Worm (Caenorhabditis elegans) whole organism, mixed stage, embryonic: ENCODE data around the gene 2L52.1.

Experiments
- M03D4.4 ChIP-seq: sonication (generic microtip); optimal IDR thresholded peaks from 2 replicates; lab custom pipeline; 2017; ENCODE audit warnings: mild to moderate bottlenecking, missing genetic modification characterization, missing compliant biosample characterization
- bed-3 ChIP-seq: fragments of 200-800 bp; sonication (Bioruptor generic); optimal IDR thresholded peaks from 3 replicates; lab custom pipeline; 2018; ENCODE audit warnings: mild to moderate bottlenecking, missing genetic modification characterization, moderate library complexity, missing compliant biosample characterization
- blmp-1 ChIP-seq: fragments of 150-350 bp; optimal IDR thresholded peaks from 2 replicates; lab custom pipeline; 2014; ENCODE audit warnings: missing biosample characterization, missing genetic modification characterization
- ceh-39 ChIP-seq: fragments of 150-350 bp; optimal IDR thresholded peaks from 2 replicates; lab custom pipeline; 2014; ENCODE audit warnings: missing biosample characterization, missing genetic modification characterization
- ceh-43 ChIP-seq: fragments of 200-800 bp; sonication (Bioruptor generic); optimal IDR thresholded peaks from 2 replicates; lab custom pipeline; 2018; ENCODE audit warnings: mild to moderate bottlenecking, missing genetic modification characterization, moderate library complexity, missing compliant biosample characterization
- ceh-83 ChIP-seq: fragments of 200-800 bp; sonication (Bioruptor generic); optimal IDR thresholded peaks from 2 replicates; lab custom pipeline; 2018; ENCODE audit warnings: mild to moderate bottlenecking, missing genetic modification characterization, missing compliant biosample characterization
- ces-1 ChIP-seq: fragments of 150-350 bp; optimal IDR thresholded peaks from 2 replicates; lab custom pipeline; 2014; ENCODE audit warnings: missing biosample characterization, missing genetic modification reagents, missing genetic modification characterization
- cnd-1 ChIP-seq: fragments of 200-800 bp; sonication (Bioruptor generic); optimal IDR thresholded peaks from 2 replicates; lab custom pipeline; 2018; ENCODE audit warnings: mild to moderate bottlenecking, missing genetic modification characterization, missing compliant biosample characterization
- drap-1 ChIP-seq: fragments of 200-800 bp; sonication (Bioruptor generic); optimal IDR thresholded peaks from 3 replicates; lab custom pipeline; 2018; ENCODE audit warnings: mild to moderate bottlenecking, missing genetic modification characterization, missing compliant biosample characterization
- elt-1 ChIP-seq: sonication (generic microtip); optimal IDR thresholded peaks from 2 replicates; lab custom pipeline; 2017; ENCODE audit warnings: missing genetic modification characterization, mild to moderate bottlenecking, missing compliant biosample characterization, antibody characterized with exemption, moderate library complexity, borderline replicate concordance; ENCODE audit not compliant: insufficient read depth
- elt-3 ChIP-seq: fragments of 150-350 bp; optimal IDR thresholded peaks from 2 replicates; lab custom pipeline; 2014; ENCODE audit warnings: missing biosample characterization, missing genetic modification characterization
- flh-1 ChIP-seq: fragments of 200-800 bp; sonication (Bioruptor generic); optimal IDR thresholded peaks from 2 replicates; lab custom pipeline; 2018; ENCODE audit warnings: mild to moderate bottlenecking, missing genetic modification characterization, moderate library complexity, missing compliant biosample characterization
- ham-2 ChIP-seq: fragments of 200-800 bp; sonication (Bioruptor generic); optimal IDR thresholded peaks from 2 replicates; lab custom pipeline; 2018; ENCODE audit warnings: mild to moderate bottlenecking, missing genetic modification characterization, missing compliant biosample characterization
- hlh-1 ChIP-seq: fragments of 150-350 bp; optimal IDR thresholded peaks from 2 replicates; lab custom pipeline; 2014; ENCODE audit warnings: missing biosample characterization, missing genetic modification reagents, missing genetic modification characterization
- lin-13 ChIP-seq: fragments of 150-350 bp; optimal IDR thresholded peaks from 2 replicates; lab custom pipeline; 2014; ENCODE audit warnings: missing biosample characterization, missing genetic modification characterization
- lsy-2 ChIP-seq: fragments of 150-350 bp; optimal IDR thresholded peaks from 2 replicates; lab custom pipeline; 2014; ENCODE audit warnings: missing biosample characterization, missing genetic modification characterization
- mep-1 ChIP-seq: fragments of 150-350 bp; optimal IDR thresholded peaks from 2 replicates; lab custom pipeline; 2017; ENCODE audit warnings: missing biosample characterization, missing genetic modification reagents, missing genetic modification characterization, inconsistent platforms
- nhr-12 ChIP-seq: fragments of 150-350 bp; optimal IDR thresholded peaks from 2 replicates; lab custom pipeline; 2014; ENCODE audit warnings: missing biosample characterization, missing genetic modification characterization
- nhr-237 ChIP-seq: fragments of 150-350 bp; optimal IDR thresholded peaks from 2 replicates; lab custom pipeline; 2014; ENCODE audit warnings: missing biosample characterization, missing genetic modification characterization
- nhr-28 ChIP-seq: fragments of 150-350 bp; optimal IDR thresholded peaks from 2 replicates; lab custom pipeline; 2014; ENCODE audit warnings: missing biosample characterization, missing genetic modification characterization
- nhr-76 ChIP-seq: sonication (generic microtip); optimal IDR thresholded peaks from 2 replicates; lab custom pipeline; 2017; ENCODE audit warnings: missing biosample characterization, missing genetic modification characterization
- pha-4 ChIP-seq: fragments of 150-350 bp; optimal IDR thresholded peaks from 2 replicates; lab custom pipeline; 2018; ENCODE audit warnings: missing biosample characterization, missing genetic modification reagents, missing genetic modification characterization
- sem-2 ChIP-seq: fragments of 200-800 bp; sonication (Bioruptor generic); optimal IDR thresholded peaks from 2 replicates; lab custom pipeline; 2018; ENCODE audit warnings: mild to moderate bottlenecking, missing genetic modification characterization, missing compliant biosample characterization
- snpc-4 ChIP-seq: fragments of 150-350 bp; optimal IDR thresholded peaks from 2 replicates; lab custom pipeline; 2014; ENCODE audit warnings: missing biosample characterization, missing genetic modification characterization
- sptf-1 ChIP-seq: sonication (generic microtip); optimal IDR thresholded peaks from 2 replicates; lab custom pipeline; 2017; ENCODE audit warnings: mild to moderate bottlenecking, missing genetic modification characterization, moderate library complexity, missing compliant biosample characterization
- tbx-8 ChIP-seq: fragments of 200-800 bp; sonication (Bioruptor generic); optimal IDR thresholded peaks from 2 replicates; lab custom pipeline; 2018; ENCODE audit warnings: mild to moderate bottlenecking, missing genetic modification characterization, moderate library complexity, missing compliant biosample characterization
- unc-120 ChIP-seq: sonication (generic microtip); optimal IDR thresholded peaks from 2 replicates; lab custom pipeline; 2017; ENCODE audit warnings: missing genetic modification characterization, missing compliant biosample characterization; ENCODE audit not compliant: poor library complexity, severe bottlenecking
- unc-39 ChIP-seq: fragments of 150-350 bp; optimal IDR thresholded peaks from 2 replicates; lab custom pipeline; 2014; ENCODE audit warnings: missing biosample characterization, missing genetic modification characterization
- unc-62 ChIP-seq: fragments of 150-350 bp; optimal IDR thresholded peaks from 2 replicates; lab custom pipeline; 2014; ENCODE audit warnings: missing biosample characterization, missing genetic modification reagents, missing genetic modification characterization
- zip-8 ChIP-seq: fragments of 150-350 bp; optimal IDR thresholded peaks from 2 replicates; lab custom pipeline; 2014; ENCODE audit warnings: missing biosample characterization, missing genetic modification characterization
- ztf-11 ChIP-seq: fragments of 150-350 bp; optimal IDR thresholded peaks from 2 replicates; lab custom pipeline; 2014; ENCODE audit warnings: missing biosample characterization, missing genetic modification characterization

Gene 2L52.1

DNA sequence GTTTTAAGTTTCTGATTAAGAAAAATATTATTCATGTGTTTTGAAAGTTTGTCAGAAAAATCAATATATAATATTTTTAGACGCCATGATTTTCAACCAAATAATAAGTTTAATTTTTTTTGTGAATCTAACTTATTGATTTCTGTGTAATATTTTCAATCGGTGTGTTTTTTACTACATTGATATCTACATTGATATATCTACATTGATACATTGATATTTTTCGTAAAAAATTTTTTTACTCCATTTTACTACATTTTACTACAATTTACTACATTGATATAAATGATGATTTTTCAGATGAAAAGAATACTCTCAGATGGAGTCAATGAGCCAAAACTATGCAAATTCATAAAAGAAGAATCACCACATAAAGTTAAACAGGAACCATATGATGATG, 17.6 kb downstream of the 2L52.1 start, which contains the start of gene gmeb-1:
Gene gmeb-1 (plus strand): TSS at position 301 of the 400 bp plus-strand sequence.
- no peak for TF ChIP-seq ceh-39 (tag; lab: Kevin White, UChicago)
- no peak for TF ChIP-seq sem-2 (GFP tag; lab: Kevin White, UChicago)
- no peak for TF ChIP-seq bed-3 (GFP tag; lab: Kevin White, UChicago)
- no peak for TF ChIP-seq ztf-11 (tag; lab: Kevin White, UChicago)
- no peak for TF ChIP-seq elt-1 (tag; lab: Kevin White, UChicago)

DNA sequence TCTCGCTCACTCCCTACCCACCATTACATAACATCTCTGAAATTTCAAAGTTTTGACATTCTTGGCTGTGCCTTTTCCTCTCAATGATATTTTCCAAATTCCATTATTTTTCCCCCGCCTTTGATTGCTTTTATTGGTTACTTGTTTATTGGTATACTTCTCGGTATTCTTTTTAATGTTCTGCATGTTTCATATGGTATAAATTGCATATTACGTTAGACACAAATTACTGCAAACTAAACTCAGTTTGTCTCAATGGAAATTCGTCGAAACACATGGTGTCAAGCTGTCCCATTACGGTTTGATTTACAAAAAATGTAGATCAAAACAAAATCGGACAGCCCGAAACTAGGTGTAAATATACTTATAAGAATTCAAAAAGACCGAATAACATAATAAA, 20.3 kb downstream of the 2L52.1 start:
- no peak for TF ChIP-seq nhr-12 (tag; lab: Kevin White, UChicago)

DNA sequence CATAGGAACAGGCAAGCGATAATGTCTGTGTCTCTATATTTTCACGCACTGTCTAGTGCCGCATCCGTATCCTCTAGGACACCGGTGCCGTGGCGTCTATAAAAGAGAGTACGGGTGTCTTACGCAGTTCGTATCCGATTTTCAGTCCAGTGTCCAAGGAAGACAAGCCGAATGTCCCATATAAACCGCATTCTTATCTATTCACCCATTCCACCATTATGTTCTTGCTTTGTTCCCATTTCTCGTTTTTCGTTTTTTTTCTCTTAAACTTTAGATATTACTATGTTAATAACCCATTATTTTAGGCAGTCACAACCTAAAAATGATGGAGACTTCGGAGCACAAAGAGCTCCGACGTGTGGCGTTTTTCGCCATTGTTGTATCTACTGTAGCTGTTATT, 21.4 kb downstream of the 2L52.1 start, which contains the start of gene sqt-2:
Gene sqt-2 (plus strand): TSS at position 301 of the 400 bp plus-strand sequence.
- no peak for TF ChIP-seq cnd-1 (tag; lab: Kevin White, UChicago)
- no peak for TF ChIP-seq sptf-1 (tag; lab: Kevin White, UChicago)
- TF ChIP-seq ceh-83 (GFP tag; lab: Kevin White, UChicago), result no peak
- TF ChIP-seq ham-2 (GFP tag; lab: Kevin White, UChicago), result no peak
- TF ChIP-seq blmp-1 (tag; lab: Kevin White, UChicago), result no peak
- no peak for TF ChIP-seq nhr-28 (tag; lab: Kevin White, UChicago)
- TF ChIP-seq M03D4.4 (tag; lab: Kevin White, UChicago), result no peak
- TF ChIP-seq ceh-43 (GFP tag; lab: Kevin White, UChicago), result no peak
- TF ChIP-seq elt-3, result no peak
- TF ChIP-seq unc-39, result no peak
- no peak for TF ChIP-seq ces-1 (GFP tag; lab: Kevin White, UChicago)
- TF ChIP-seq unc-62 (GFP tag; lab: Kevin White, UChicago), result no peak
- no peak for TF ChIP-seq tbx-8 (GFP tag; lab: Kevin White, UChicago)
- no peak for TF ChIP-seq mep-1 (tag; lab: Kevin White, UChicago)
- no peak for TF ChIP-seq pha-4 (tag; lab: Kevin White, UChicago)
- TF ChIP-seq nhr-237, result no peak
- no peak for TF ChIP-seq nhr-12 (tag; lab: Kevin White, UChicago)
- no peak for TF ChIP-seq snpc-4 (tag; lab: Kevin White, UChicago)

DNA sequence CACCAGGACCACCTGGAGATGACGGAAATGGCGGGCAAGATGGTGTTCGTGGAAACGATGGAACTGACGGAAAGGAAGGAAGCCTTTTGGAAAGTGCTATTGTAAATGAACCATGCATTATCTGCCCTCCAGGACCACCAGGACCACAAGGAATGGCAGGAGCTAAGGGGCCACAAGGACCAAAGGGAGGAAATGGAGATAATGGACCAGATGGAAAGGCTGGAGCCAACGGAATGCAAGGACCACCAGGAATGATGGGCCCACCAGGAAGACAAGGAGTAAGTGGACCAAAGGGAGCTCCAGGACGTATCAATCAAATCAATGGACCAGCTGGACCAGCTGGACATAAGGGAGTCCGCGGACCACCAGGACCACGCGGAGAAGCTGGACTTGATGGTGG, 22.1 kb downstream of the 2L52.1 start:
- TF ChIP-seq lsy-2 (tag; lab: Kevin White, UChicago) (no peak), ham-2 (GFP tag; lab: Kevin White, UChicago) (no peak), nhr-12 (tag; lab: Kevin White, UChicago) (no peak), lin-13 (tag; lab: Kevin White, UChicago) (no peak), sem-2 (GFP tag; lab: Kevin White, UChicago) (no peak), unc-39 (no peak), cnd-1 (tag; lab: Kevin White, UChicago) (no peak), zip-8 (tag; lab: Kevin White, UChicago) (no peak), drap-1 (no peak), ceh-83 (GFP tag; lab: Kevin White, UChicago) (no peak), hlh-1 (tag; lab: Kevin White, UChicago) (no peak), snpc-4 (tag; lab: Kevin White, UChicago) (no peak)

DNA sequence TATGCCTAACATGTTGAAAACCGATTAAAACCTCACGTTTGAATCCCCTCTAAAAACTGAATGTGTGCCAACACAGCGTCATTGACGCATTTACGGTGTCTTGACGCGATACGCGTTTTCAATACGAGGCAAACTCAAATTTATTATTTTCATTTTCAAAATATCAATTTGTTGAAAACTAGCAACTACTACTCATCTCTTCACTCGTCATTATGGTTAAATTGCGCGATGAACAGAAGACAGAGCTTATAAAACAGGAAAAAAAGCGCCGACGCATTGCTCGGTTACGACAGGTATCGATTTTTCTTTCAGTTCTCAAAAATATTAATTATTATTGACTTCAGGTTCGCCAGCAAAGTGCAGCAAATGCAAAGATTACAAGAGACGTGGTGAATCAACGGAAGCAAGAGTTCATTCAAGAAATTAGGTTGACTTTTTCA, 22.9 kb downstream of the 2L52.1 start, which contains the start of gene enee-1:
Gene enee-1 (plus strand): TSS at position 108 of the 440 bp plus-strand sequence.
- peak; percentile 32 for TF ChIP-seq ztf-11 (tag; lab: Kevin White, UChicago)
- no peak for TF ChIP-seq elt-1 (tag; lab: Kevin White, UChicago)
- TF ChIP-seq ces-1 (GFP tag; lab: Kevin White, UChicago), result peak; percentile 62
- peak; percentile 77 for TF ChIP-seq lin-13 (tag; lab: Kevin White, UChicago)
- TF ChIP-seq mep-1 (tag; lab: Kevin White, UChicago), result peak; percentile 50
- no peak for TF ChIP-seq nhr-12 (tag; lab: Kevin White, UChicago)
- no peak for TF ChIP-seq flh-1 (GFP tag; lab: Kevin White, UChicago)
- no peak for TF ChIP-seq cnd-1 (tag; lab: Kevin White, UChicago)
- peak; percentile 65 for TF ChIP-seq pha-4 (tag; lab: Kevin White, UChicago)
- TF ChIP-seq ceh-83 (GFP tag; lab: Kevin White, UChicago), result no peak
- peak; percentile 53 for TF ChIP-seq lsy-2 (tag; lab: Kevin White, UChicago)
- peak; percentile 32 for TF ChIP-seq unc-62 (GFP tag; lab: Kevin White, UChicago)
- no peak for TF ChIP-seq nhr-28 (tag; lab: Kevin White, UChicago)
- no peak for TF ChIP-seq nhr-76 (tag; lab: Kevin White, UChicago)
- peak; percentile 20 for TF ChIP-seq ceh-39 (tag; lab: Kevin White, UChicago)
- TF ChIP-seq nhr-237, result peak; percentile 59
- no peak for TF ChIP-seq snpc-4 (tag; lab: Kevin White, UChicago)
- TF ChIP-seq unc-120 (tag; lab: Kevin White, UChicago), result no peak
- TF ChIP-seq, all 35 proteins: peak for 9
